Worm (Caenorhabditis elegans) whole organism, L3 larva: ENCODE data around the gene lit-1.

ENCODE experiments used
- aly-2 ChIP-seq: fragments of 150-350 bp; optimal IDR thresholded peaks from 2 replicates; lab custom pipeline; 2014; ENCODE audit warnings: missing biosample characterization, missing genetic modification characterization
- ama-1 ChIP-seq: fragments of 150-350 bp; optimal IDR thresholded peaks from 2 replicates; lab custom pipeline; 2018
- elt-1 ChIP-seq: fragments of 150-350 bp; optimal IDR thresholded peaks from 2 replicates; lab custom pipeline; 2014; ENCODE audit warnings: missing biosample characterization, missing genetic modification characterization
- elt-2 ChIP-seq: sonication (generic microtip); optimal IDR thresholded peaks from 2 replicates; lab custom pipeline; 2016; ENCODE audit warnings: missing genetic modification reagents, mild to moderate bottlenecking, missing genetic modification characterization, missing compliant biosample characterization
- fkh-10 ChIP-seq: sonication (generic microtip); optimal IDR thresholded peaks from 2 replicates; lab custom pipeline; 2017; ENCODE audit warnings: missing biosample characterization, missing genetic modification reagents, missing genetic modification characterization
- jun-1 ChIP-seq: fragments of 150-350 bp; optimal IDR thresholded peaks from 2 replicates; lab custom pipeline; 2014; ENCODE audit warnings: missing biosample characterization, missing genetic modification reagents, missing genetic modification characterization
- mdl-1 ChIP-seq: fragments of 150-350 bp; optimal IDR thresholded peaks from 2 replicates; lab custom pipeline; 2014; ENCODE audit warnings: missing biosample characterization, missing genetic modification characterization
- nhr-11 ChIP-seq: fragments of 150-350 bp; optimal IDR thresholded peaks from 2 replicates; lab custom pipeline; 2014; ENCODE audit warnings: missing biosample characterization, missing genetic modification characterization
- sea-2 ChIP-seq: fragments of 150-350 bp; sonication (generic microtip); optimal IDR thresholded peaks from 4 replicates; lab custom pipeline; 2014; ENCODE audit warnings: missing biosample characterization, missing genetic modification reagents, missing genetic modification characterization
- zag-1 ChIP-seq: fragments of 150-350 bp; optimal IDR thresholded peaks from 2 replicates; lab custom pipeline; 2014; ENCODE audit warnings: missing biosample characterization, missing genetic modification characterization
- ztf-11 ChIP-seq: fragments of 150-350 bp; optimal IDR thresholded peaks from 2 replicates; lab custom pipeline; 2014; ENCODE audit warnings: missing biosample characterization, missing genetic modification characterization

DNA sequence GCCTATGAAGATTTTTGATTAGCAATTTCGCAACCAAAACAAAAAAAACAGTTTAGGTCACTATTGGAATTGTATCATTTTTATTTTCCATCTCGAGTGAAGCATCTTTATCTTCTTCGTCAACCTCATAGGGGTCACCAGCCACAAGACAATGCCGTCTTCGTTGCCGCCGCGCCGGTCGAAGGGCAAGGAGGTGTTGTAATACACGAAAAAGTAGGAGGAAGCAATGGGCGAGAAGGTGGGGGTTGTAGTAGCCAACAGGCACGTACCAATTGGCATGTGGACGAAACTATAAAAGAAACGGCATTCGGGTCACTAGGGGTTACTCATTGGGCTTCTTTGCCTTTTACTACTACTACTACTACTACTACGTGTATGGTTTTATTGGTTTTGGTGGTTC lies 40.2 kb downstream of the lit-1 start:
- TF ChIP-seq nhr-11 (tag; lab: Kevin White, UChicago) = no peak
- TF ChIP-seq aly-2 (tag; lab: Kevin White, UChicago) = no peak
- no peak for TF ChIP-seq elt-1 (tag; lab: Kevin White, UChicago)
- TF ChIP-seq jun-1 (tag; lab: Kevin White, UChicago) = no peak
- TF ChIP-seq ama-1 (lab: Kevin White, UChicago) = no peak
- TF ChIP-seq fkh-10 (GFP tag; lab: Kevin White, UChicago) = no peak
- TF ChIP-seq ztf-11 (tag; lab: Kevin White, UChicago) = no peak
- TF ChIP-seq zag-1 (tag; lab: Kevin White, UChicago) = no peak
- no peak for TF ChIP-seq elt-2 (tag; lab: Kevin White, UChicago)
- no peak for TF ChIP-seq mdl-1
- no peak for TF ChIP-seq sea-2 (GFP tag; lab: Kevin White, UChicago)
